Fruit fly (Drosophila melanogaster) whole organism, embryonic: Measurements from ENCODE around the gene Prx4.

Experiments
- Asciz ChIP-seq: fragments of 200-800 bp; sonication (Bioruptor generic); optimal IDR thresholded peaks from 2 replicates; lab custom pipeline; 2017; ENCODE audit warnings: missing biosample characterization, mild to moderate bottlenecking, missing genetic modification characterization, missing genetic modification reagents
- Atf3 ChIP-seq: fragments of 200-800 bp; sonication (Bioruptor generic); optimal IDR thresholded peaks from 3 replicates; lab custom pipeline; 2016; ENCODE audit warnings: missing biosample characterization, missing genetic modification characterization
- CG10147 ChIP-seq: fragments of 200-800 bp; sonication (Bioruptor generic); optimal IDR thresholded peaks from 2 replicates; lab custom pipeline; 2019; ENCODE audit warnings: missing biosample characterization, mild to moderate bottlenecking, missing genetic modification characterization, moderate library complexity
- CG10366 ChIP-seq: fragments of 200-800 bp; sonication (Bioruptor generic); IDR thresholded peaks from 2 replicates; pipeline ENCODE4 v1.3.6; 2022; ENCODE audit warnings: missing biosample characterization, missing genetic modification characterization
- CG10565 ChIP-seq: fragments of 200-800 bp; sonication (Bioruptor generic); optimal IDR thresholded peaks from 3 replicates; lab custom pipeline; 2016; ENCODE audit warnings: missing biosample characterization, mild to moderate bottlenecking, missing genetic modification characterization
- CG11093 ChIP-seq: fragments of 200-800 bp; sonication (Bioruptor generic); IDR thresholded peaks from 3 replicates; pipeline ENCODE4 v1.3.6; 2022; ENCODE audit warnings: missing biosample characterization, missing genetic modification characterization
- CG14965 ChIP-seq: fragments of 200-800 bp; sonication (Bioruptor generic); optimal IDR thresholded peaks from 2 replicates; lab custom pipeline; 2016; ENCODE audit warnings: missing biosample characterization, missing genetic modification characterization, borderline replicate concordance
- CG1602 ChIP-seq: fragments of 200-800 bp; sonication (Bioruptor generic); optimal IDR thresholded peaks from 3 replicates; lab custom pipeline; 2016; ENCODE audit warnings: missing biosample characterization, missing genetic modification characterization
- CG1603 ChIP-seq: fragments of 200-800 bp; sonication (Bioruptor generic); optimal IDR thresholded peaks from 2 replicates; lab custom pipeline; 2019; ENCODE audit warnings: missing biosample characterization, mild to moderate bottlenecking, missing genetic modification characterization, moderate library complexity
- CG17385 ChIP-seq: fragments of 200-800 bp; sonication (Bioruptor generic); optimal IDR thresholded peaks from 3 replicates; lab custom pipeline; 2018; ENCODE audit warnings: missing biosample characterization, mild to moderate bottlenecking, missing genetic modification characterization
- CG17802 ChIP-seq: fragments of 200-800 bp; sonication (Bioruptor generic); optimal IDR thresholded peaks from 2 replicates; lab custom pipeline; 2018; ENCODE audit warnings: missing biosample characterization, mild to moderate bottlenecking, missing genetic modification characterization, moderate library complexity
- CG30403 ChIP-seq: fragments of 200-800 bp; sonication (Bioruptor generic); optimal IDR thresholded peaks from 3 replicates; lab custom pipeline; 2016; ENCODE audit warnings: missing biosample characterization, missing genetic modification characterization
- CG31365 ChIP-seq: fragments of 200-800 bp; sonication (Bioruptor generic); optimal IDR thresholded peaks from 2 replicates; lab custom pipeline; 2018; ENCODE audit warnings: missing biosample characterization, mild to moderate bottlenecking, missing genetic modification characterization
- CG31388 ChIP-seq: fragments of 200-800 bp; sonication (Bioruptor generic); optimal IDR thresholded peaks from 2 replicates; lab custom pipeline; 2016; ENCODE audit warnings: missing biosample characterization, missing genetic modification characterization
- CG3163 ChIP-seq: fragments of 200-800 bp; sonication (Bioruptor generic); optimal IDR thresholded peaks from 3 replicates; lab custom pipeline; 2016; ENCODE audit warnings: missing biosample characterization, missing genetic modification characterization
- CG4360 ChIP-seq: fragments of 200-800 bp; sonication (Bioruptor generic); IDR thresholded peaks from 2 replicates; pipeline ENCODE4 v1.3.6; 2022; ENCODE audit warnings: missing biosample characterization, missing genetic modification characterization
- CG5180 ChIP-seq: fragments of 200-800 bp; sonication (Bioruptor generic); optimal IDR thresholded peaks from 3 replicates; lab custom pipeline; 2017; ENCODE audit warnings: missing biosample characterization, missing genetic modification characterization, mild to moderate bottlenecking, moderate library complexity, missing genetic modification reagents
- CG5953 ChIP-seq: fragments of 200-800 bp; sonication (Bioruptor generic); IDR thresholded peaks from 2 replicates; pipeline ENCODE4 v1.3.6; 2022; ENCODE audit warnings: missing biosample characterization, missing genetic modification characterization
- CG6254 ChIP-seq: fragments of 200-800 bp; sonication (Bioruptor generic); optimal IDR thresholded peaks from 3 replicates; lab custom pipeline; 2017; ENCODE audit warnings: mild to moderate bottlenecking, missing biosample characterization, missing genetic modification reagents, missing genetic modification characterization
- CG6854 ChIP-seq: fragments of 200-800 bp; sonication (Bioruptor generic); optimal IDR thresholded peaks from 3 replicates; lab custom pipeline; 2017; ENCODE audit warnings: missing biosample characterization, mild to moderate bottlenecking, missing genetic modification characterization
- CG8089 ChIP-seq: fragments of 200-800 bp; sonication (Bioruptor generic); optimal IDR thresholded peaks from 3 replicates; lab custom pipeline; 2016; ENCODE audit warnings: missing biosample characterization, missing genetic modification characterization
- CG8478 ChIP-seq: fragments of >200 bp; optimal IDR thresholded peaks from 2 replicates; lab custom pipeline; 2018
- CG9727 ChIP-seq: fragments of 200-800 bp; sonication (Bioruptor generic); optimal IDR thresholded peaks from 3 replicates; lab custom pipeline; 2017; ENCODE audit warnings: missing biosample characterization, mild to moderate bottlenecking, missing genetic modification characterization
- Dfd ChIP-seq, 2 experiments: fragments of >200 bp; optimal IDR thresholded peaks; 2 replicates each; lab custom pipeline; 2017; ENCODE audit warnings: missing biosample characterization in 2 of 2, missing genetic modification characterization in 2 of 2
- E2f2 ChIP-seq: fragments of 200-800 bp; sonication (Bioruptor generic); IDR thresholded peaks from 2 replicates; pipeline ENCODE4 v1.3.6; 2022; ENCODE audit warnings: missing biosample characterization, missing genetic modification characterization
- Elba2 ChIP-seq: fragments of 200-800 bp; sonication (Bioruptor generic); optimal IDR thresholded peaks from 3 replicates; lab custom pipeline; 2016; ENCODE audit warnings: missing biosample characterization, missing genetic modification characterization
- Ets97D ChIP-seq: fragments of 200-800 bp; sonication (Bioruptor generic); optimal IDR thresholded peaks from 3 replicates; lab custom pipeline; 2016; ENCODE audit warnings: missing biosample characterization, missing genetic modification characterization
- H15 ChIP-seq: fragments of 200-800 bp; sonication (Bioruptor generic); IDR thresholded peaks from 3 replicates; pipeline ENCODE4 v1.3.6; 2022; ENCODE audit warnings: missing biosample characterization, missing genetic modification characterization
- H2.0 ChIP-seq: fragments of 200-800 bp; sonication (Bioruptor generic); IDR thresholded peaks from 2 replicates; pipeline ENCODE4 v1.3.6; 2022; ENCODE audit warnings: missing biosample characterization, missing genetic modification characterization
- HHEX ChIP-seq: fragments of 200-800 bp; sonication (Bioruptor generic); optimal IDR thresholded peaks from 3 replicates; lab custom pipeline; 2017; ENCODE audit warnings: missing biosample characterization, mild to moderate bottlenecking, missing genetic modification characterization, missing genetic modification reagents
- Hmx ChIP-seq: fragments of 200-800 bp; sonication (Bioruptor generic); optimal IDR thresholded peaks from 2 replicates; lab custom pipeline; 2016; ENCODE audit warnings: missing biosample characterization, missing genetic modification characterization
- Hr51 ChIP-seq, 2 experiments: fragments of 200-800 bp; sonication (Bioruptor generic); optimal IDR thresholded peaks; 2 replicates in 1 of 2; 3 replicates in 1 of 2; lab custom pipeline; 2016 to 2018; ENCODE audit warnings: missing biosample characterization in 2 of 2, missing genetic modification characterization in 2 of 2, mild to moderate bottlenecking in 1 of 2, moderate library complexity in 1 of 2
- Nf-YB ChIP-seq: fragments of 200-800 bp; sonication (Bioruptor generic); optimal IDR thresholded peaks from 3 replicates; lab custom pipeline; 2019; ENCODE audit warnings: missing biosample characterization, mild to moderate bottlenecking, missing genetic modification characterization, moderate library complexity
- ash1 ChIP-seq: fragments of 200-800 bp; sonication (Bioruptor generic); optimal IDR thresholded peaks from 2 replicates; lab custom pipeline; 2018; ENCODE audit warnings: missing biosample characterization, mild to moderate bottlenecking, missing genetic modification characterization
- btn ChIP-seq: fragments of 200-800 bp; sonication (Bioruptor generic); optimal IDR thresholded peaks from 2 replicates; lab custom pipeline; 2016; ENCODE audit warnings: missing biosample characterization, missing genetic modification characterization
- cad ChIP-seq: fragments of >200 bp; optimal IDR thresholded peaks from 2 replicates; lab custom pipeline; 2017; ENCODE audit warnings: missing biosample characterization, missing genetic modification characterization
- crp ChIP-seq, 2 experiments: fragments of 200-800 bp; sonication (Bioruptor generic); optimal IDR thresholded peaks; 2 replicates in 1 of 2; 3 replicates in 1 of 2; lab custom pipeline; 2017; ENCODE audit warnings: missing biosample characterization in 2 of 2, missing genetic modification characterization in 2 of 2, mild to moderate bottlenecking in 1 of 2, moderate library complexity in 1 of 2
- da ChIP-seq: fragments of 200-800 bp; sonication (Bioruptor generic); optimal IDR thresholded peaks from 2 replicates; lab custom pipeline; 2016; ENCODE audit warnings: missing biosample characterization, missing genetic modification characterization
- gce ChIP-seq: fragments of 200-800 bp; sonication (Bioruptor generic); IDR thresholded peaks from 3 replicates; pipeline ENCODE4 v1.3.6; 2022; ENCODE audit warnings: missing biosample characterization, missing genetic modification characterization
- gsb ChIP-seq: fragments of 200-800 bp; sonication (Bioruptor generic); IDR thresholded peaks from 2 replicates; pipeline ENCODE4 v1.3.6; 2022; ENCODE audit warnings: missing biosample characterization, missing genetic modification characterization
- hth ChIP-seq: fragments of >200 bp; optimal IDR thresholded peaks from 2 replicates; lab custom pipeline; 2017; ENCODE audit warnings: inconsistent platforms
- jumu ChIP-seq: fragments of 200-800 bp; sonication (Bioruptor generic); optimal IDR thresholded peaks from 3 replicates; lab custom pipeline; 2016; ENCODE audit warnings: missing biosample characterization, missing genetic modification characterization
- mirr ChIP-seq: fragments of 200-800 bp; sonication (Bioruptor generic); optimal IDR thresholded peaks from 3 replicates; lab custom pipeline; 2018; ENCODE audit warnings: missing biosample characterization, mild to moderate bottlenecking, missing genetic modification characterization
- oc ChIP-seq: fragments of 200-800 bp; sonication (Bioruptor generic); optimal IDR thresholded peaks from 2 replicates; lab custom pipeline; 2018; ENCODE audit warnings: missing biosample characterization, mild to moderate bottlenecking, missing genetic modification characterization, moderate library complexity
- pfk ChIP-seq: fragments of 200-800 bp; sonication (Bioruptor generic); optimal IDR thresholded peaks from 2 replicates; lab custom pipeline; 2018; ENCODE audit warnings: missing biosample characterization, mild to moderate bottlenecking, missing genetic modification characterization, moderate library complexity
- repo ChIP-seq: fragments of 200-800 bp; sonication (Bioruptor generic); optimal IDR thresholded peaks from 2 replicates; lab custom pipeline; 2016; ENCODE audit warnings: missing biosample characterization, missing genetic modification characterization
- slbo ChIP-seq: fragments of 200-800 bp; sonication (Bioruptor generic); IDR thresholded peaks from 2 replicates; pipeline ENCODE4 v1.3.6; 2022; ENCODE audit warnings: missing biosample characterization, missing genetic modification characterization
- sr ChIP-seq: fragments of 200-800 bp; sonication (Bioruptor generic); IDR thresholded peaks from 3 replicates; pipeline ENCODE4 v1.3.6; 2022; ENCODE audit warnings: missing biosample characterization, missing genetic modification characterization
- tin ChIP-seq: fragments of 200-800 bp; sonication (Bioruptor generic); optimal IDR thresholded peaks from 3 replicates; lab custom pipeline; 2016; ENCODE audit warnings: missing biosample characterization, missing genetic modification characterization
- tna ChIP-seq: fragments of 200-800 bp; sonication (Bioruptor generic); IDR thresholded peaks from 2 replicates; pipeline ENCODE4 v1.3.6; 2022; ENCODE audit warnings: missing biosample characterization, missing genetic modification characterization; ENCODE audit not compliant: partially characterized antibody

Prx4 gene

dm6 chr3L:3090581-3091345 is 48.6 kb downstream of the Prx4 start (continued):
- TF ChIP-seq CG9727 (GFP tag; lab: Kevin White, UChicago) = peak; percentile 39
- no peak; the same call in 2 of the 3 replicates for TF ChIP-seq CG11093 (GFP tag; lab: Robert Waterston, UW)
- TF ChIP-seq CG4360 = peak; percentile 45
- TF ChIP-seq ash1 = no peak
- no peak for TF ChIP-seq CG31365 (tag; lab: Kevin White, UChicago)
- peak; percentile 9 for TF ChIP-seq CG1602 (GFP tag; lab: Kevin White, UChicago)
- TF ChIP-seq CG5953 = no peak
- TF ChIP-seq oc (tag; lab: Kevin White, UChicago) = no peak
- peak; percentile 29 for TF ChIP-seq CG30403 (GFP tag; lab: Kevin White, UChicago)
- TF ChIP-seq CG10366 = peak; percentile 41; the same call in 1 of the 2 replicates
- TF ChIP-seq CG17802 (tag; lab: Kevin White, UChicago) = no peak
- no peak; the same call in 1 of the 2 replicates for TF ChIP-seq slbo (GFP tag; lab: Robert Waterston, UW)
- peak; percentile 97 for TF ChIP-seq E2f2 (GFP tag; lab: Robert Waterston, UW)
- TF ChIP-seq jumu (GFP tag; lab: Kevin White, UChicago) = peak; percentile 26
- TF ChIP-seq CG14965 (GFP tag; lab: Kevin White, UChicago) = no peak
- peak; percentile 28 for TF ChIP-seq tin
- no peak for TF ChIP-seq crp (GFP tag; optimal IDR thresholded peaks at IDR 0.05; lab: Kevin White, UChicago)
- no peak for TF ChIP-seq CG10565 (GFP tag; lab: Kevin White, UChicago)
- no peak; the same call in 2 of the 3 replicates for TF ChIP-seq gce
- peak; percentile 34 for TF ChIP-seq CG17385
- TF ChIP-seq Elba2 (GFP tag; lab: Kevin White, UChicago) = no peak
- peak; percentile 31 for TF ChIP-seq CG3163 (GFP tag; lab: Kevin White, UChicago)
- TF ChIP-seq Dfd (GFP tag; optimal IDR thresholded peaks at IDR 0.05; lab: Kevin White, UChicago) = no peak
- peak; percentile 37 for TF ChIP-seq mirr (GFP tag; lab: Kevin White, UChicago)
- no peak for TF ChIP-seq CG10147
- TF ChIP-seq CG31388 (GFP tag; lab: Kevin White, UChicago) = no peak
- TF ChIP-seq Ets97D (GFP tag; lab: Kevin White, UChicago) = no peak
- peak; percentile 51 for TF ChIP-seq CG5180
- no peak for TF ChIP-seq CG6854
- TF ChIP-seq Hmx (GFP tag; lab: Kevin White, UChicago) = no peak
- TF ChIP-seq pfk (GFP tag; lab: Kevin White, UChicago) = no peak
- no peak for TF ChIP-seq HHEX (GFP tag; lab: Kevin White, UChicago)
- peak; percentile 34 for TF ChIP-seq CG8089 (GFP tag; lab: Kevin White, UChicago)
- TF ChIP-seq CG6254 (GFP tag; lab: Kevin White, UChicago) = peak; percentile 19
- no peak for TF ChIP-seq gsb (GFP tag; lab: Robert Waterston, UW)
- TF ChIP-seq sr (GFP tag; lab: Robert Waterston, UW) = 0 out of 3 replicates have a peak, but pooled peaks have one; percentile 57
- no peak for TF ChIP-seq tna (GFP tag; lab: Robert Waterston, UW)
- TF ChIP-seq Asciz = peak; percentile 40
- TF ChIP-seq CG8478 (lab: Kevin White, UChicago) = no peak
- TF ChIP-seq btn (GFP tag; lab: Kevin White, UChicago) = peak; percentile 24
- peak; percentile 65 for TF ChIP-seq repo (GFP tag; lab: Kevin White, UChicago)
- TF ChIP-seq H2.0 = peak; percentile 49
- no peak for TF ChIP-seq cad (GFP tag; lab: Kevin White, UChicago)
- no peak for TF ChIP-seq Hr51 (GFP tag; optimal IDR thresholded peaks at IDR 0.05; lab: Kevin White, UChicago)
- peak; percentile 8 for TF ChIP-seq Atf3 (GFP tag; lab: Kevin White, UChicago)
- no peak for TF ChIP-seq H15 (GFP tag; lab: Robert Waterston, UW)
- TF ChIP-seq hth (lab: Kevin White, UChicago) = no peak
- TF ChIP-seq CG1603 (tag; lab: Kevin White, UChicago) = peak; percentile 42
- TF ChIP-seq Nf-YB (GFP tag; lab: Kevin White, UChicago) = no peak
- TF ChIP-seq da = no peak
